Fruit fly (Drosophila melanogaster): ENCODE measurements around the gene Eig71Eh.

DNA sequence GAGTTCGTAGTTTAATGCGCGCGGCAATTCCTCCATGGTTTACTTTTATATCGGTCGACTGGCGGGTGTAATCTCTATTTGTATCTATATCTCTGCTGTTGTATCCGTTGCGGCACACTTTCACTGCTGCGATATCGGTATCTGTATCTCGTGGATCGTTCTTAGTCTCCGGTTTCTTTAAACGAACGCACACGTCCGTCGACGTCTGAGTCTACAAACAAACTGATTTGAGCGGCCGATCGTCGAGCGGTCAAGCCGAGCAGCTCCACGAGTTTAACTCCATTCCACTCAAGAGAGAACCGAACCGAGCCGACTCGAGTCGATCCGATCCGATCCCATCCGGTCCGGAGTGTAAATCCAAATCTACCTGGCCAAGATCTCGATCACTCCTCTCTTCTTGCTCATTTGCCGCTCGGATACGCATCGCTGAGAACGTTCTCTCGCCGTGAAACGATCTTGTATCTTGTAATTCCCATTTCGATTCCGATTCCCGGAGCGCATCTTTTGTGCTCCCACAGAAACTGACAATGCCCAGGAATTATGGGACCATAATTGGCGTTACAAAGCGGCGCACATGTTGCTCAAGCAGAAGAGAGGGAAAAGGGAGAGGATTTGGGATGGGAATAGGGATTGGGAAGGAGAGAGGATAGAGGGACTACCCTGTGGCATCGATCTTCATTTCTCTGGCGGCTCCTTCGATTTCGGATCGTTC, 40.5 kb upstream of the Eig71Eh start, which contains the start of gene comm2:
- TF ChIP-seq CG8478 (optimal IDR thresholded peaks at IDR 0.05) (no peak), CTCF (optimal IDR thresholded peaks at IDR 0.05) (no peak)
